Worm (Caenorhabditis elegans) whole organism, midembryonic: ENCODE measurements around the gene moc-3.

ENCODE experiments used
- T22C8.4 ChIP-seq: fragments of 200-800 bp; sonication (Bioruptor generic); IDR thresholded peaks from 2 replicates; pipeline ENCODE4 v1.3.6; 2022; ENCODE audit warnings: missing genetic modification characterization, missing compliant biosample characterization
- flt-1 ChIP-seq: fragments of 200-800 bp; sonication (Bioruptor generic); IDR thresholded peaks from 2 replicates; pipeline ENCODE4 v1.3.6; 2022; ENCODE audit warnings: missing genetic modification characterization, missing compliant biosample characterization
- klf-2 ChIP-seq: fragments of 200-800 bp; sonication (Bioruptor generic); conservative IDR thresholded peaks from 2 replicates; pipeline ENCODE4 v1.3.6; 2022; ENCODE audit warnings: missing genetic modification reagents, missing genetic modification characterization, missing compliant biosample characterization
- med-1 ChIP-seq: sonication (generic microtip); optimal IDR thresholded peaks from 2 replicates; lab custom pipeline; 2017; ENCODE audit warnings: missing genetic modification characterization, mild to moderate bottlenecking, missing compliant biosample characterization, antibody characterized with exemption, missing genetic modification reagents; ENCODE audit not compliant: insufficient read depth
- ref-1 ChIP-seq: fragments of 200-800 bp; sonication (Bioruptor generic); conservative IDR thresholded peaks from 2 replicates; pipeline ENCODE4 v1.3.6; 2022; ENCODE audit warnings: missing genetic modification reagents, missing genetic modification characterization, missing compliant biosample characterization
- ztf-23 ChIP-seq: fragments of 200-800 bp; sonication (Bioruptor generic); IDR thresholded peaks from 2 replicates; pipeline ENCODE4 v1.3.6; 2022; ENCODE audit warnings: missing genetic modification reagents, missing genetic modification characterization, missing compliant biosample characterization
- ztf-29 ChIP-seq: fragments of 200-800 bp; sonication (Bioruptor generic); IDR thresholded peaks from 2 replicates; pipeline ENCODE4 v1.3.6; 2022; ENCODE audit warnings: missing genetic modification reagents, missing genetic modification characterization, missing compliant biosample characterization

- TF ChIP-seq T22C8.4 (GFP tag; lab: Robert Waterston, UW) (no peak), ztf-29 (GFP tag; lab: Robert Waterston, UW) (no peak), ztf-23 (no peak), ref-1 (GFP tag; lab: Robert Waterston, UW) (no peak), flt-1 (GFP tag; lab: Robert Waterston, UW) (no peak), med-1 (GFP tag; lab: Kevin White, UChicago) (no peak), klf-2 (GFP tag; lab: Robert Waterston, UW) (no peak)
Measured at ce11 chrIV:8091539-8091938, 38.8 kb upstream of the moc-3 start.
